Worm (Caenorhabditis elegans): ENCODE measurements around the gene best-3.

DNA sequence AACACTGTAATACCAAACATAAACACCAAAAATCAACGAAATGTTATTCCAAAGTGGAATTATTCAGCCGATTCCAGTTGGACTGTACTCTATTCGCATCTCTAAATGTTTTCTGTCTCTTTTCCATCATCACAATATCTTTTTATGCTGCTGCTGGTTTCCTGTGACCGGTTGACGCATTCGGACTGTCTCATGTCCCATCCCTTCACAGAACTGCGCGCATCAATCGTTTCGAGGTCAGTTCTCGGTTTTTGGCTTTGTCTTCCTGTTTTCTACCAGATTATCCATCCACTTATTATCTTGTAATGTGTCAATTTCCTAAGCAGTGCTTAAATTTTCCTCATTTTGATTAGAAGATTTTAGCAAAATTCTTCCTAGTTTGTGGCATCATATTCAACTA is 47.3 kb downstream of the best-3 start:
- TF ChIP-seq lsy-2 (tag; optimal IDR thresholded peaks at IDR 0.05) (no peak), snpc-4 (tag; optimal IDR thresholded peaks at IDR 0.05) (no peak), ham-2 (GFP tag; optimal IDR thresholded peaks at IDR 0.05) (no peak), mep-1 (tag; optimal IDR thresholded peaks at IDR 0.05) (no peak)
